Worm (Caenorhabditis elegans): ENCODE data around the gene clec-39.

ce11 chrV:16693732-16694131 lies 45.3 kb upstream of the clec-39 start, which contains the start of gene srw-42:
- no peak for TF ChIP-seq tbx-37 (GFP tag; conservative IDR thresholded peaks at IDR 0.05)
- no peak for TF ChIP-seq ama-1 (optimal IDR thresholded peaks at IDR 0.05)
- no peak for TF ChIP-seq B0310.2 (tag; optimal IDR thresholded peaks at IDR 0.05)
- no peak for TF ChIP-seq aly-1 (tag; optimal IDR thresholded peaks at IDR 0.05)
- no peak for TF ChIP-seq ceh-36 (tag; optimal IDR thresholded peaks at IDR 0.05)
